Worm (Caenorhabditis elegans): ENCODE results near the gene sdz-5.

Gene sdz-5

ce11 chrII:3048989-3049388 lies 40.5 kb downstream of the sdz-5 start:
- TF ChIP-seq pbrm-1 (GFP tag; IDR thresholded peaks at IDR 0.05): no peak
- 0 out of 2 replicates have a peak, but pooled peaks have one; percentile 39 for TF ChIP-seq hsf-1 (GFP tag; IDR thresholded peaks at IDR 0.05)
- TF ChIP-seq ceh-79 (tag; optimal IDR thresholded peaks at IDR 0.05): no peak
- peak; percentile 24; the same call in 1 of the 2 replicates for TF ChIP-seq madf-6 (GFP tag; IDR thresholded peaks at IDR 0.05)

DNA sequence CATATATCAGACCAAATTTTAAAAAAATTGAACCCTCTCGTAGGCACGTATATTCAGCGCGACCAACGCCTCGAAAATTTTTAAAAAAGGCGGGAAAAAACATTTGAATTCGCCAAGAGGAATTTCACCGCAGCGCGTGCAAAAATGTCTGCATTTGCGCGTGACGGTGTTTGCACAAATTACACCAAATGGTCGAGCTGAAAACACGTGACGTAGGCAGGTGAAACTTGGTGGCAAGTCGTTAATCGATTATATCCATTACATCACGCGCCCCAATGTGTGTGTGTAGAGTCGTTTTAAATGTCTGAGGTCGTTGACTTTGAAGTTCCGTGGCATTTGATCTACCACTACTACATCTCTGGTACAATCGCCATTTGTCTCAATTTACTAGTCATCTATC lies 42.2 kb downstream of the sdz-5 start, which contains the start of gene sri-31:
TSS of gene sri-31 (plus strand) at position 301 of the 400 bp plus-strand sequence.
- no peak for TF ChIP-seq dox-1 (GFP tag; IDR thresholded peaks at IDR 0.05)
- no peak for TF ChIP-seq F55B11.4 (tag; optimal IDR thresholded peaks at IDR 0.05; ENCODE audit: borderline replicate concordance, insufficient read depth)
- TF ChIP-seq him-1 (tag; optimal IDR thresholded peaks at IDR 0.05): no peak
- no peak for TF ChIP-seq ceh-40 (GFP tag; IDR thresholded peaks at IDR 0.05)
- TF ChIP-seq nhr-90 (tag; optimal IDR thresholded peaks at IDR 0.05): no peak
- no peak for TF ChIP-seq lin-40 (tag; optimal IDR thresholded peaks at IDR 0.05)
- TF ChIP-seq unc-130 (GFP tag; optimal IDR thresholded peaks at IDR 0.05): no peak
- TF ChIP-seq egl-18 (GFP tag; IDR thresholded peaks at IDR 0.05): no peak
- no peak for TF ChIP-seq dpl-1 (GFP tag; optimal IDR thresholded peaks at IDR 0.05)
- no peak for TF ChIP-seq zim-3 (tag; optimal IDR thresholded peaks at IDR 0.05)
- TF ChIP-seq F57C9.4 (tag; optimal IDR thresholded peaks at IDR 0.05): no peak
- TF ChIP-seq madf-10 (tag; optimal IDR thresholded peaks at IDR 0.05): no peak
- no peak for TF ChIP-seq ets-4 (GFP tag; optimal IDR thresholded peaks at IDR 0.05)

DNA sequence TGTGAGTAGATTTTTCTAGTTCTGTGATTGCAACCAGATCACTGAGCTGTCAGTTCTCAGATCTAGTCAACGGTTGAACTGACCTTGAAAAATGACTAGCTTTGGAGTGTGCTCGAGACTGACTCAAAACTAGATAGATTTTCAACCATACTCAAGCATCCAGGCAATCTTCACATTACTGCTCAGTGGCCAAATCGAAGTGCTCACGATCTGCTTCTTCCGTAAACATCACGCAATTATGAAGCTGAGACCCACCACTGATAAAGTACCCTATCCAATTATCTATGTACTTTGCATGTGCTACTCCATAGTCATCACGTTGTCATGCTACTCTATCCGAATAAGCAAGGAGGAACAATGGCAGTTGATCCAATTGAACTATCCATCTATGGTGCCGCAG lies 42.8 kb downstream of the sdz-5 start:
- TF ChIP-seq egl-18 (GFP tag; IDR thresholded peaks at IDR 0.05) (no peak), dpff-1 (tag; optimal IDR thresholded peaks at IDR 0.05) (no peak), nfyb-1 (GFP tag; IDR thresholded peaks at IDR 0.05) (no peak)

- TF ChIP-seq F10E7.11 (tag; optimal IDR thresholded peaks at IDR 0.05): no peak
- TF ChIP-seq ztf-18 (tag; optimal IDR thresholded peaks at IDR 0.05): no peak
- TF ChIP-seq hrde-1 (tag; optimal IDR thresholded peaks at IDR 0.05; ENCODE audit: borderline replicate concordance): no peak
- TF ChIP-seq zfh-2 (GFP tag; conservative IDR thresholded peaks at IDR 0.05): peak; percentile 55; the same call in 1 of the 2 replicates
- TF ChIP-seq rpc-1 (optimal IDR thresholded peaks at IDR 0.05): no peak
- TF ChIP-seq rpc-1 (tag; optimal IDR thresholded peaks at IDR 0.05): no peak
Observed at ce11 chrII:3052843-3053242, 44.3 kb downstream of the sdz-5 start.

DNA sequence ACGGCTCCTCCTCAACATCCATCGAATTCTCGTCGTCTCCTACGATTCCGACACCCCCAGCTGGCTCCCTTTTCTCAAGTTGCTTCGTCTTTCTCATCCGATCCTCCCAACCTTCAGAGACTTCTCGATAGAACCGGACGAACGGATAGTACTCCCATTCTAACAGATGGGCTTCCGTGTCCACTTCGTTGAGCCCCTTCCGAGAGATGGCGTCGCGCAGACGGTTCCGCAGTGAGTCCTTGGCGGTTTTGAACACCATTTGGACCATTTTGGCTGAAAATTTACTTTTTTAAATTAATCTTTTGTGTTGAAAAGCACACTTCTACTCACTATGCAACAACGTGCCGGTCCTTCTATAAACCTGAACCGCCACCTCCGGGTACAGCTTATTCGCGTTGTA lies 45.2 kb downstream of the sdz-5 start:
- TF ChIP-seq C06A6.2 (GFP tag; conservative IDR thresholded peaks at IDR 0.05) (no peak), Y95B8A.8 (GFP tag; IDR thresholded peaks at IDR 0.05) (no peak), repo-1 (tag; optimal IDR thresholded peaks at IDR 0.05) (no peak), mel-28 (tag; optimal IDR thresholded peaks at IDR 0.05; ENCODE audit: borderline replicate concordance) (no peak), B0261.1 (tag; optimal IDR thresholded peaks at IDR 0.05) (no peak), F22D6.2 (tag; optimal IDR thresholded peaks at IDR 0.05) (no peak), ets-4 (GFP tag; optimal IDR thresholded peaks at IDR 0.05) (no peak), F57A8.1 (GFP tag; optimal IDR thresholded peaks at IDR 0.05) (no peak), nfya-2 (GFP tag; IDR thresholded peaks at IDR 0.05) (no peak), F39B2.1 (GFP tag; IDR thresholded peaks at IDR 0.05) (no peak), ama-1 (optimal IDR thresholded peaks at IDR 0.05) (no peak), ama-1 (GFP tag; optimal IDR thresholded peaks at IDR 0.05) (no peak), ztf-3 (GFP tag; optimal IDR thresholded peaks at IDR 0.05) (no peak), nhr-179 (tag; optimal IDR thresholded peaks at IDR 0.05) (no peak), mcd-1 (GFP tag; IDR thresholded peaks at IDR 0.05) (no peak), F49E8.2 (tag; optimal IDR thresholded peaks at IDR 0.05; ENCODE audit: insufficient read depth) (no peak)
